Worm (Caenorhabditis elegans): ENCODE measurements around the gene coq-2.

ce11 chrIII:6968080-6968639 is 32.4 kb downstream of the coq-2 start, which contains the start of gene panl-2:
- peak; percentile 32 for TF ChIP-seq nhr-237 (tag; optimal IDR thresholded peaks at IDR 0.05)
- no peak for TF ChIP-seq elt-3 (tag; optimal IDR thresholded peaks at IDR 0.05)
- no peak for TF ChIP-seq unc-62 (GFP tag; optimal IDR thresholded peaks at IDR 0.05)
- no peak for TF ChIP-seq cnd-1 (tag; optimal IDR thresholded peaks at IDR 0.05)
- TF ChIP-seq tbx-8 (GFP tag; optimal IDR thresholded peaks at IDR 0.05): no peak
- TF ChIP-seq snpc-4 (tag; optimal IDR thresholded peaks at IDR 0.05): no peak
- peak; percentile 34 for TF ChIP-seq ces-1 (GFP tag; optimal IDR thresholded peaks at IDR 0.05)
- no peak for TF ChIP-seq pha-4 (tag; optimal IDR thresholded peaks at IDR 0.05)
- no peak for TF ChIP-seq mep-1 (tag; optimal IDR thresholded peaks at IDR 0.05)
